Fruit fly (Drosophila melanogaster) whole organism, pupa: ENCODE results near the gene BBS1.
A peak's percentile ranks its signal among the peaks of the same experiment; 100 is the strongest.

Experiments
- CG10348 ChIP-seq: fragments of 200-800 bp; sonication (Bioruptor generic); IDR thresholded peaks from 2 replicates; pipeline ENCODE4 v1.3.6; 2022; ENCODE audit warnings: missing biosample characterization, missing genetic modification characterization
- CG12605 ChIP-seq: fragments of 200-800 bp; sonication (Bioruptor generic); IDR thresholded peaks from 2 replicates; pipeline ENCODE4 v1.3.6; 2022; ENCODE audit warnings: missing biosample characterization, missing genetic modification characterization
- CG13204 ChIP-seq: fragments of 200-800 bp; sonication (Bioruptor generic); optimal IDR thresholded peaks from 2 replicates; lab custom pipeline; 2018; ENCODE audit warnings: missing biosample characterization, mild to moderate bottlenecking, missing genetic modification characterization, moderate library complexity
- CG14655 ChIP-seq: fragments of 200-800 bp; sonication (Bioruptor generic); optimal IDR thresholded peaks from 3 replicates; lab custom pipeline; 2017; ENCODE audit warnings: mild to moderate bottlenecking, missing biosample characterization, missing genetic modification reagents, missing genetic modification characterization
- CG15710 ChIP-seq: fragments of 200-800 bp; sonication (Bioruptor generic); optimal IDR thresholded peaks from 2 replicates; lab custom pipeline; 2018; ENCODE audit warnings: missing biosample characterization, mild to moderate bottlenecking, missing genetic modification characterization, moderate library complexity
- CG17806 ChIP-seq: fragments of 200-800 bp; sonication (Bioruptor generic); optimal IDR thresholded peaks from 2 replicates; lab custom pipeline; 2018; ENCODE audit warnings: missing biosample characterization, mild to moderate bottlenecking, missing genetic modification characterization, moderate library complexity
- CG32121 ChIP-seq: fragments of 200-800 bp; sonication (Bioruptor generic); IDR thresholded peaks from 2 replicates; pipeline ENCODE4 v1.3.6; 2022; ENCODE audit warnings: missing biosample characterization, missing genetic modification characterization
- CG34367 ChIP-seq: fragments of 200-800 bp; sonication (Bioruptor generic); optimal IDR thresholded peaks from 2 replicates; lab custom pipeline; 2018; ENCODE audit warnings: missing biosample characterization, mild to moderate bottlenecking, missing genetic modification characterization
- CG4496 ChIP-seq: fragments of 200-800 bp; sonication (Bioruptor generic); IDR thresholded peaks from 3 replicates; pipeline ENCODE4 v1.3.6; 2022; ENCODE audit warnings: missing biosample characterization, missing genetic modification characterization
- CG8159 ChIP-seq: fragments of 200-800 bp; sonication (Bioruptor generic); optimal IDR thresholded peaks from 3 replicates; lab custom pipeline; 2018; ENCODE audit warnings: missing biosample characterization, mild to moderate bottlenecking, missing genetic modification characterization, moderate library complexity
- CG8301 ChIP-seq: fragments of 200-800 bp; sonication (Bioruptor generic); optimal IDR thresholded peaks from 2 replicates; lab custom pipeline; 2018; ENCODE audit warnings: missing biosample characterization, mild to moderate bottlenecking, missing genetic modification characterization
- CG9948 ChIP-seq: fragments of 200-800 bp; sonication (Bioruptor generic); optimal IDR thresholded peaks from 2 replicates; lab custom pipeline; 2018; ENCODE audit warnings: missing biosample characterization, mild to moderate bottlenecking, missing genetic modification characterization, moderate library complexity
- D1 ChIP-seq: fragments of 200-800 bp; sonication (Bioruptor generic); optimal IDR thresholded peaks from 2 replicates; lab custom pipeline; 2018; ENCODE audit warnings: missing biosample characterization, mild to moderate bottlenecking, missing genetic modification characterization, moderate library complexity
- EcR ChIP-seq: fragments of 200-800 bp; sonication (Bioruptor generic); optimal IDR thresholded peaks from 3 replicates; lab custom pipeline; 2019; ENCODE audit warnings: missing biosample characterization, missing genetic modification characterization, mild to moderate bottlenecking, moderate library complexity, missing genetic modification reagents
- Ets98B ChIP-seq: fragments of 200-800 bp; sonication (Bioruptor generic); IDR thresholded peaks from 2 replicates; pipeline ENCODE4 v1.3.6; 2022; ENCODE audit warnings: missing biosample characterization, missing genetic modification characterization
- Pif1A ChIP-seq: fragments of 200-800 bp; sonication (Bioruptor generic); optimal IDR thresholded peaks from 3 replicates; lab custom pipeline; 2016; ENCODE audit warnings: missing biosample characterization, missing genetic modification characterization
- Pif1B ChIP-seq: fragments of 200-800 bp; sonication (Bioruptor generic); optimal IDR thresholded peaks from 3 replicates; lab custom pipeline; 2016; ENCODE audit warnings: missing biosample characterization, missing genetic modification characterization
- Snoo ChIP-seq: fragments of 200-800 bp; sonication (Bioruptor generic); optimal IDR thresholded peaks from 3 replicates; lab custom pipeline; 2017; ENCODE audit warnings: missing biosample characterization, mild to moderate bottlenecking, missing genetic modification characterization, inconsistent platforms
- fd96Ca ChIP-seq: fragments of 200-800 bp; sonication (Bioruptor generic); IDR thresholded peaks from 3 replicates; pipeline ENCODE4 v1.3.6; 2022; ENCODE audit warnings: missing biosample characterization, missing genetic modification characterization
- gl ChIP-seq: fragments of 200-800 bp; sonication (Bioruptor generic); optimal IDR thresholded peaks from 2 replicates; lab custom pipeline; 2018; ENCODE audit warnings: missing biosample characterization, mild to moderate bottlenecking, missing genetic modification characterization
- rn ChIP-seq: fragments of 200-800 bp; sonication (Bioruptor generic); IDR thresholded peaks from 2 replicates; pipeline ENCODE4 v1.3.6; 2022; ENCODE audit warnings: missing biosample characterization, missing genetic modification characterization

The BBS1 gene

dm6 chr3L:7154249-7154648 lies 28.5 kb downstream of the BBS1 start:
- TF ChIP-seq CG15710 (tag; lab: Kevin White, UChicago) = no peak
- TF ChIP-seq, all 21 proteins: peak for 0

DNA sequence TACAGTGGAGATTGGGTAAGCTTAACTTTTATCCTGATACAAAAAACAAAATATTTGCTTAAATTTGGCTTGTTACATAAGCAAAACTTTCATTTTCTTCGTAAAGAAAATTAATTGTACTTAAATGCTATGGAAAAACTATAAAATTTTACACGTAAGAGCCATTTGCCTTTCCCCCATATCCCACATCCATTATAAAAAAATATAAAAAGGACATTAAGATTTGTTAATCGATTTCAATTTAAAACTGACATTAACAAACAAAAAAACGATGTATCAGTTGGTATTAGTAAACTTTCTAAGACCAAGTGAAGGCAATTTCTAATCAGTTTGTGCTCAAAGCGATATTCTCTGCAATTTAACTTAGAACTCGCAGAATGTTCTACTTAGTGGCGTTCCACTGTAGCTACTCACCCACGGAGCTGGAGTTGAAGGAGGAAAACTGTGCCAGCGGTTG lies 29.8 kb downstream of the BBS1 start:
- no peak for TF ChIP-seq rn (GFP tag; lab: Robert Waterston, UW)
- TF ChIP-seq CG10348 (GFP tag; lab: Robert Waterston, UW) = no peak
- TF ChIP-seq CG34367 = peak; percentile 19
- peak; percentile 75 for TF ChIP-seq CG14655 (GFP tag; lab: Kevin White, UChicago)
- peak; percentile 65 for TF ChIP-seq CG9948 (tag; lab: Kevin White, UChicago)
- TF ChIP-seq CG13204 (GFP tag; lab: Kevin White, UChicago) = peak; percentile 26
- no peak; the same call in 1 of the 3 replicates for TF ChIP-seq fd96Ca (GFP tag; lab: Robert Waterston, UW)
- TF ChIP-seq EcR = no peak
- TF ChIP-seq CG12605 (GFP tag; lab: Robert Waterston, UW) = no peak
- TF ChIP-seq Snoo (tag; lab: Kevin White, UChicago) = peak; percentile 54
- no peak for TF ChIP-seq D1
- no peak; the same call in 1 of the 2 replicates for TF ChIP-seq CG32121 (GFP tag; lab: Robert Waterston, UW)
- peak; percentile 63 for TF ChIP-seq Pif1B
- TF ChIP-seq CG15710 (tag; lab: Kevin White, UChicago) = peak; percentile 61
- TF ChIP-seq Pif1A (GFP tag; lab: Kevin White, UChicago) = peak; percentile 69
- TF ChIP-seq CG8301 (tag; lab: Kevin White, UChicago) = peak; percentile 65
- no peak for TF ChIP-seq gl (tag; lab: Kevin White, UChicago)
- TF ChIP-seq CG8159 = peak; percentile 67
- TF ChIP-seq CG4496 (GFP tag; lab: Robert Waterston, UW) = peak; percentile 50
- peak; percentile 47 for TF ChIP-seq CG17806
- peak; percentile 21 for TF ChIP-seq Ets98B (GFP tag; lab: Robert Waterston, UW)

DNA sequence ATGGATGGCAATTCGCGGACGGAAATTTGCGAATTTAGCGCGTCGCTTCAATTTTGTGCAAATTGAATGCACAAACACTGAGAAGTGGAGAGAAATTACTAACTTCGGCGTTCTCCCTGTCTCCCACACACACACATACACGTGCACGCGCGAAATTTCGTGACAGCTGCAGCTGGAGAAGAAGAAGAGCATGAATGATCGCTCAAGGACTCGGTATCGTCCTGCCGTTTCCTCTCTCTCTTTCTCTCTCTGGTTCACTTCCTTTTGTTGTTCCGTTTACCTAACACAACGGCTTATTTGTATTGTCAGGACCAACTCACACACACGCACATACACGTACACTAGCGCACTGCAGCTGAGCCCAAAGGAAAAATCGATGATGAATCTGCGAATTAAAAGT lies 30.5 kb downstream of the BBS1 start:
- no peak for TF ChIP-seq CG9948 (tag; lab: Kevin White, UChicago)

DNA sequence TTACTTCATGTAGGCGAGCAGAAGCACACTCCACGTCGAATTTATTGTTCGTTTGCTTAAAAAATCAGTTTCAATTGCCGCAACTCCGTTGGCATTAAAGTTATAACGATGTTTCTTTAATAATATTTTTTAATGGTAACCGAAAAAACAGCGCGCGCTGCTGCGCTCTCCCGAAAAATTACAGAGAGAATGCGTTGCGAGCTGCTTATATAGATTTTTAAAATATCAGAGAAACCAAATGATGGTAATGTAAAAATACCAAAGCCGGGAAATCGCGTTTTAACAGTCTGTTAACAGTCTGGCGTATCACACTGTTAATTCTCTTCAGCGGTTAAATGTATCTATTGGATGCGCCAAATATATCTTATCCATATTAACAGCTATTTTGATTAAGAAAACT lies 31.2 kb downstream of the BBS1 start, which contains the start of gene corn:
corn (minus strand) TSS at position 184 of the 400 bp plus-strand sequence.
- TF ChIP-seq Pif1B = peak; percentile 41
- peak; percentile 20 for TF ChIP-seq Pif1A (GFP tag; lab: Kevin White, UChicago)
- peak; percentile 31; the same call in 1 of the 3 replicates for TF ChIP-seq CG4496 (GFP tag; lab: Robert Waterston, UW)
- TF ChIP-seq CG10348 (GFP tag; lab: Robert Waterston, UW) = no peak

dm6 chr3L:7157713-7158112 lies 32.0 kb downstream of the BBS1 start, which contains the start of gene CG8620:
Gene CG8620 (plus strand): TSS chr3L:7158099.
- TF ChIP-seq CG32121 (GFP tag; lab: Robert Waterston, UW) (no peak), D1 (no peak), CG10348 (GFP tag; lab: Robert Waterston, UW) (no peak), CG17806 (no peak), CG12605 (GFP tag; lab: Robert Waterston, UW) (no peak), CG8159 (no peak), gl (tag; lab: Kevin White, UChicago) (no peak), CG8301 (tag; lab: Kevin White, UChicago) (no peak), CG13204 (GFP tag; lab: Kevin White, UChicago) (no peak), Ets98B (GFP tag; lab: Robert Waterston, UW) (no peak), Pif1B (no peak), CG34367 (no peak), rn (GFP tag; lab: Robert Waterston, UW) (no peak), CG15710 (tag; lab: Kevin White, UChicago) (no peak), CG14655 (GFP tag; lab: Kevin White, UChicago) (no peak), EcR (no peak)

DNA sequence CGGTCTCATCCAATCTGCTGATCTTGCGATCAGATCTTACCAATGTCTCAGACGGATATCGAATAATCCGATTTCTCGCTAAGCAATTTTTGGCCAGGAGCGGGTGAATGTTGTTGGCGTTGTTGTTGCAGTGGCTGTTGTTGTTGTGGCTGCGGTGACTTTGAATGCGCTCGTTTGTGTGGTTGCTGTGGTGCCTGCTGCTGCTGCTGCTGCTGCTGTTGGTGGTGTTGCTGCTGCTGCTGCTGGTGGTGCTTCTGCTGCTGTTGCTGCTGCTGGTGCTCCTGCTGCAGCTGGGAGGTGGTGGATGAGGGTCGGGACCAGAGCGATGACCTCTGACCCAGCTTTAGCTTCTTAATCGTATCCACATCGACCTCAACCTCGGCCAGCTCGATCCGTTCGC lies 35.6 kb downstream of the BBS1 start:
- TF ChIP-seq gl (tag; lab: Kevin White, UChicago) (no peak), fd96Ca (GFP tag; lab: Robert Waterston, UW) (no peak), CG15710 (tag; lab: Kevin White, UChicago) (no peak), Pif1B (no peak), CG12605 (GFP tag; lab: Robert Waterston, UW) (no peak), CG14655 (GFP tag; lab: Kevin White, UChicago) (no peak), EcR (no peak), CG34367 (no peak), CG9948 (tag; lab: Kevin White, UChicago) (no peak)

DNA sequence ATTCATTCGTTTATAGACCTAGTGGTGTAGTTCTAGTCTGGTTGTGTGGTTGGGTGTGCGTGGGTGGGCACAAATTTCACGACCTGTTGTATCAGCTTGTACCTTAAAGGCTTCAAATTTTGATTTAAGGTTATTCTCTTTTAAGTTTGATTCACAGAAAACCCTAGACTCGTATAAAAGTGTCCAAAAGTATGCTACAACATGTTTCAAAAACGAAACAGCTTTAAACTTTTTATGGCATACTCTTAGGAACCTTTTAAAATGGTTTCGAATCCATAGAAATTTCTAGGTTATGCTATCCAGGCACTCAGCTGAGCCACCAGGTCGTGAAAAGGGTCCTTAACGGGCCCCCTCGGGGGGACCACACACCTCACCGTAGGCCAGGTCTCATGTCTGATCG lies 36.2 kb downstream of the BBS1 start:
- TF ChIP-seq CG4496 (GFP tag; lab: Robert Waterston, UW) (no peak), fd96Ca (GFP tag; lab: Robert Waterston, UW) (no peak), CG14655 (GFP tag; lab: Kevin White, UChicago) (no peak), gl (tag; lab: Kevin White, UChicago) (no peak), Snoo (tag; lab: Kevin White, UChicago) (no peak), Pif1B (no peak), CG8301 (tag; lab: Kevin White, UChicago) (no peak), CG10348 (GFP tag; lab: Robert Waterston, UW) (no peak), EcR (no peak), CG15710 (tag; lab: Kevin White, UChicago) (no peak), CG34367 (no peak)
